Worm (Caenorhabditis elegans) whole organism, L3 larva: Measurements from ENCODE around the gene zag-1.

ENCODE experiments used
- aly-2 ChIP-seq: fragments of 150-350 bp; optimal IDR thresholded peaks from 2 replicates; lab custom pipeline; 2014; ENCODE audit warnings: missing biosample characterization, missing genetic modification characterization
- ama-1 ChIP-seq: fragments of 150-350 bp; optimal IDR thresholded peaks from 2 replicates; lab custom pipeline; 2018
- fkh-2 ChIP-seq: fragments of 150-350 bp; optimal IDR thresholded peaks from 2 replicates; lab custom pipeline; 2014; ENCODE audit warnings: missing biosample characterization, missing genetic modification reagents, missing genetic modification characterization
- nfya-1 ChIP-seq: sonication (generic microtip); optimal IDR thresholded peaks from 2 replicates; lab custom pipeline; 2017; ENCODE audit warnings: missing genetic modification characterization, mild to moderate bottlenecking, missing compliant biosample characterization, antibody characterized with exemption, moderate library complexity; ENCODE audit not compliant: insufficient read depth
- nhr-23 ChIP-seq: fragments of 150-350 bp; optimal IDR thresholded peaks from 2 replicates; lab custom pipeline; 2014; ENCODE audit warnings: missing biosample characterization, missing genetic modification reagents, missing genetic modification characterization
- nhr-28 ChIP-seq: fragments of 150-350 bp; optimal IDR thresholded peaks from 2 replicates; lab custom pipeline; 2014; ENCODE audit warnings: missing biosample characterization, missing genetic modification characterization
- sea-2 ChIP-seq: fragments of 150-350 bp; sonication (generic microtip); optimal IDR thresholded peaks from 4 replicates; lab custom pipeline; 2014; ENCODE audit warnings: missing biosample characterization, missing genetic modification reagents, missing genetic modification characterization

- TF ChIP-seq nhr-28 (tag; lab: Kevin White, UChicago) (no peak), sea-2 (GFP tag; lab: Kevin White, UChicago) (no peak), aly-2 (tag; lab: Kevin White, UChicago) (no peak), ama-1 (lab: Kevin White, UChicago) (no peak), fkh-2 (no peak), nfya-1 (tag; lab: Kevin White, UChicago) (peak; percentile 68), nhr-23 (tag; lab: Kevin White, UChicago) (no peak)
Measured at ce11 chrIV:3824720-3825119, 30.9 kb upstream of the zag-1 start.
